Worm (Caenorhabditis elegans): Measurements from ENCODE around the gene jbts-14.

The jbts-14 gene

DNA sequence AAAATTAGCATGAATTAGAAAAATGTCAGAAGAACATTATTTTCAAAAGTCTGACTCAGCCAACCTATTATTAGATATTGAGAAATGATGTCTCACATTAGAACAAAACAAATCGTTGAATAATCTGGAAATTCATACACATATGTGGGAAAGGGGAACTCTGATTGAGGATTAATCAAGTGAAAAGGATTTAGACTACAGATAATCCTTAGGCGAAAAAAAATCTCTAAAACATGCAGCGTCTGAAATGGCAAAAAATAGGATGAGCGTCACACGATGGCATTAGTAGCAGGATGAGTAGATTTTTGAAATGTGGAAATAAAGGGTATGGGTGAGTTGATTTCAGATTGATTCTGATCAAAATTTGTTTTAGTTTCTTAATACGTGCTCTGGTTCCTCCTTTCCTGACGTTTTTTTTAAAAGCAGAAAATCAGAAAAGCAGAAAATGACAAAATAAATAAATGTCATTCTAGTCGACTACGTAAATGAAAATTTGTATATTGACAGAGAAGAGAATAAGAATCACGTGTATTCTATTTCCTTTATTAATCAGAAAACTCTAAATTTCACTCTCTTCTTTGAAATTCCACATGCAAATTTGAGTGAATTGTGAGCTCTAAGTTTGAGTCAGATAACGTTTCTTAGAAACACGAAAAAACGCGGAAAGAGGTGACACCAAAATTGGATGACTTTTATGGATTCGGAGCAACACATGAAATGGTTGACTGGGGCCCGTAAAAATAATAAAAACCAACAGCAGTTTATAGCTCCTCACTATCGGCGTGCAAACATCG, 40.3 kb downstream of the jbts-14 start:
- TF ChIP-seq zag-1 (tag; optimal IDR thresholded peaks at IDR 0.05) (no peak), nhr-11 (tag; optimal IDR thresholded peaks at IDR 0.05) (no peak), R02D3.7 (tag; optimal IDR thresholded peaks at IDR 0.05) (no peak), mdl-1 (tag; optimal IDR thresholded peaks at IDR 0.05) (no peak), ZK546.5 (tag; optimal IDR thresholded peaks at IDR 0.05) (no peak), snpc-4 (tag; optimal IDR thresholded peaks at IDR 0.05) (no peak), ceh-82 (tag; optimal IDR thresholded peaks at IDR 0.05) (no peak), nhr-76 (tag; optimal IDR thresholded peaks at IDR 0.05) (no peak), elt-2 (tag; optimal IDR thresholded peaks at IDR 0.05) (no peak), lin-39 (tag; optimal IDR thresholded peaks at IDR 0.05) (no peak), ama-1 (optimal IDR thresholded peaks at IDR 0.05) (no peak), egl-5 (tag; optimal IDR thresholded peaks at IDR 0.05) (no peak), unc-39 (tag; optimal IDR thresholded peaks at IDR 0.05) (no peak)

DNA sequence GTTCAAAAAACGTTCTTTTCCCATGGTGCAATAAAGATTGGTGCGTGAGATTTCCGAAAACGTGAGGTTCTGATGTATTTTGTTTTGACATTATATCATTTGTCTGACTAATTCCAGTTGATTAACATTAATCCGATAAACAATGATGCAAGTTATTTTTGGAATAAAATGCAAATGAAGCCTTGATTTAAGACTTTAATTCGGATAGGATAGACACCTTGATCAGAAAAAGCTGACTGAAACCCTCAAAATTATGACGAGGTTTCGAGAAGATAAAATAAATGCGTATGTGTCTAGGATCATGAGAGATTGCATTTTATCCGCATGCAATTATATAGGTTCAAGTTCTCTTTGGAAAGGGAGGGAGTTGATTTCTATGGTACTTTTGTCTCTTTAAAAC, 41.4 kb downstream of the jbts-14 start:
- no peak for TF ChIP-seq ZK546.5 (tag; optimal IDR thresholded peaks at IDR 0.05)
- TF ChIP-seq daf-12 (tag; optimal IDR thresholded peaks at IDR 0.05): no peak
- no peak for TF ChIP-seq zag-1 (tag; optimal IDR thresholded peaks at IDR 0.05)
- TF ChIP-seq ceh-82 (tag; optimal IDR thresholded peaks at IDR 0.05): no peak
- no peak for TF ChIP-seq fos-1 (tag; optimal IDR thresholded peaks at IDR 0.05)
- no peak for TF ChIP-seq elt-1 (tag; optimal IDR thresholded peaks at IDR 0.05)
- no peak for TF ChIP-seq fkh-10 (GFP tag; optimal IDR thresholded peaks at IDR 0.05)
- TF ChIP-seq nhr-237 (tag; optimal IDR thresholded peaks at IDR 0.05): no peak
- no peak for TF ChIP-seq lsy-12 (tag; optimal IDR thresholded peaks at IDR 0.05)
- no peak for TF ChIP-seq nhr-11 (tag; optimal IDR thresholded peaks at IDR 0.05)
- no peak for TF ChIP-seq ztf-11 (tag; optimal IDR thresholded peaks at IDR 0.05)
- no peak for TF ChIP-seq mml-1 (tag; optimal IDR thresholded peaks at IDR 0.05)
- no peak for TF ChIP-seq ceh-16 (tag; optimal IDR thresholded peaks at IDR 0.05)
- no peak for TF ChIP-seq mdl-1 (tag; optimal IDR thresholded peaks at IDR 0.05)
- TF ChIP-seq nhr-76 (tag; optimal IDR thresholded peaks at IDR 0.05): no peak
- no peak for TF ChIP-seq ceh-9 (tag; optimal IDR thresholded peaks at IDR 0.05)

DNA sequence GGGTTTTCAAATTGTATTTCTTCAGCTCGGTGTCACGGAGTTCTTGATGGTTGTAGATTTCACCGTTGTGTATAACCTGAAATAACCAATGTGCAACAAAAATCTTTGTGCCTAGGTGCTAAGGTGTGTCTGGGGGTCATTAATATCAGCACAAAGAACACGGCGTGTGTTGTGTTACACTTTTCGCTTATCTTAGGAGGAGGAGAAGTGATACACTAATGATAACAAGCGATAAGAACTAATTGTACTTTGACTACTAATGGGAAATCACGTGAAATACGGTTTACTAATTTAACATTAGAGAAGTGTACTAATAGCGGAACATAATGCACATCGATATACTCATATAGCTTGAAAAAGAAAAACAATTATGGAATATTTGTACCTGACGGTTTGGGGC, 46.1 kb downstream of the jbts-14 start:
- no peak for TF ChIP-seq nhr-67 (tag; optimal IDR thresholded peaks at IDR 0.05)
- no peak for TF ChIP-seq nhr-12 (tag; optimal IDR thresholded peaks at IDR 0.05)
- no peak for TF ChIP-seq ceh-82 (tag; optimal IDR thresholded peaks at IDR 0.05)
- no peak for TF ChIP-seq ceh-16 (tag; optimal IDR thresholded peaks at IDR 0.05)
- TF ChIP-seq ceh-9 (tag; optimal IDR thresholded peaks at IDR 0.05): no peak
- peak; percentile 48 for TF ChIP-seq lin-39 (tag; optimal IDR thresholded peaks at IDR 0.05)
- no peak for TF ChIP-seq nfya-1 (tag; optimal IDR thresholded peaks at IDR 0.05; ENCODE audit: insufficient read depth)
- TF ChIP-seq unc-39 (tag; optimal IDR thresholded peaks at IDR 0.05): no peak
- peak; percentile 97 for TF ChIP-seq pqm-1 (tag; optimal IDR thresholded peaks at IDR 0.05)
- no peak for TF ChIP-seq egl-27 (tag; optimal IDR thresholded peaks at IDR 0.05)
- peak; percentile 42 for TF ChIP-seq nhr-43 (tag; optimal IDR thresholded peaks at IDR 0.05; ENCODE audit: poor library complexity, severe bottlenecking)
- TF ChIP-seq fkh-2 (tag; optimal IDR thresholded peaks at IDR 0.05): no peak
- no peak for TF ChIP-seq sea-2 (GFP tag; optimal IDR thresholded peaks at IDR 0.05)
- no peak for TF ChIP-seq nhr-237 (tag; optimal IDR thresholded peaks at IDR 0.05)
- TF ChIP-seq eor-1 (tag; optimal IDR thresholded peaks at IDR 0.05): no peak
- no peak for TF ChIP-seq fkh-10 (GFP tag; optimal IDR thresholded peaks at IDR 0.05)
- TF ChIP-seq tbx-2 (tag; optimal IDR thresholded peaks at IDR 0.05): no peak
- no peak for TF ChIP-seq lin-15B (tag; optimal IDR thresholded peaks at IDR 0.05)
- peak; percentile 9 to 97 (median 97) for TF ChIP-seq elt-3 (tag; optimal IDR thresholded peaks at IDR 0.05)
- TF ChIP-seq egl-5 (tag; optimal IDR thresholded peaks at IDR 0.05): no peak
- no peak for TF ChIP-seq nhr-28 (tag; optimal IDR thresholded peaks at IDR 0.05)
- TF ChIP-seq hmg-11 (tag; optimal IDR thresholded peaks at IDR 0.05): no peak
- TF ChIP-seq fos-1 (tag; optimal IDR thresholded peaks at IDR 0.05): no peak
- TF ChIP-seq ama-1 (optimal IDR thresholded peaks at IDR 0.05): no peak
- TF ChIP-seq elt-2 (tag; optimal IDR thresholded peaks at IDR 0.05): peak; percentile 94
- peak; percentile 48 for TF ChIP-seq nhr-23 (tag; optimal IDR thresholded peaks at IDR 0.05)
- no peak for TF ChIP-seq daf-12 (tag; optimal IDR thresholded peaks at IDR 0.05)
- no peak for TF ChIP-seq mdl-1 (tag; optimal IDR thresholded peaks at IDR 0.05)
- TF ChIP-seq nhr-11 (tag; optimal IDR thresholded peaks at IDR 0.05): no peak
- TF ChIP-seq nhr-25 (tag; optimal IDR thresholded peaks at IDR 0.05): peak; percentile 52
- TF ChIP-seq zag-1 (tag; optimal IDR thresholded peaks at IDR 0.05): no peak
- TF ChIP-seq nhr-77 (tag; optimal IDR thresholded peaks at IDR 0.05): no peak
- no peak for TF ChIP-seq ceh-28 (tag; optimal IDR thresholded peaks at IDR 0.05)
- no peak for TF ChIP-seq mml-1 (tag; optimal IDR thresholded peaks at IDR 0.05)
- no peak for TF ChIP-seq nhr-76 (tag; optimal IDR thresholded peaks at IDR 0.05)
- peak; percentile 74 for TF ChIP-seq jun-1 (tag; optimal IDR thresholded peaks at IDR 0.05)
- no peak for TF ChIP-seq skn-1 (tag; optimal IDR thresholded peaks at IDR 0.05)
- TF ChIP-seq ztf-11 (tag; optimal IDR thresholded peaks at IDR 0.05): no peak
- TF ChIP-seq snpc-4 (tag; optimal IDR thresholded peaks at IDR 0.05): no peak
- no peak for TF ChIP-seq R02D3.7 (tag; optimal IDR thresholded peaks at IDR 0.05)
- TF ChIP-seq unc-62 (GFP tag; optimal IDR thresholded peaks at IDR 0.05): no peak
- TF ChIP-seq aly-2 (tag; optimal IDR thresholded peaks at IDR 0.05): no peak
- TF ChIP-seq pha-4 (tag; optimal IDR thresholded peaks at IDR 0.05): peak; percentile 74

Data from whole organism, L3 larva.